Worm (Caenorhabditis elegans) whole organism, L2 larva: ENCODE measurements around the gene F45E4.6.
"Not testable (repeated sequence)": the region's sequence is repeated elsewhere in the genome, so short reads cannot be mapped to it uniquely, and the experiment has no call there.

Source experiments
- C34F6.9 ChIP-seq: fragments of 150-350 bp; optimal IDR thresholded peaks from 2 replicates; lab custom pipeline; 2014; ENCODE audit warnings: missing biosample characterization, missing genetic modification characterization
- F13H6.1 ChIP-seq: sonication (generic microtip); optimal IDR thresholded peaks from 2 replicates; lab custom pipeline; 2016; ENCODE audit warnings: missing genetic modification characterization, missing compliant biosample characterization
- R02D3.7 ChIP-seq: fragments of 150-350 bp; optimal IDR thresholded peaks from 2 replicates; lab custom pipeline; 2014; ENCODE audit warnings: missing biosample characterization, missing genetic modification characterization
- alr-1 ChIP-seq: fragments of 150-350 bp; optimal IDR thresholded peaks from 2 replicates; lab custom pipeline; 2014; ENCODE audit warnings: missing biosample characterization, missing genetic modification characterization
- aly-2 ChIP-seq: fragments of 150-350 bp; optimal IDR thresholded peaks from 2 replicates; lab custom pipeline; 2014; ENCODE audit warnings: missing biosample characterization, missing genetic modification characterization
- ama-1 ChIP-seq: fragments of 150-350 bp; optimal IDR thresholded peaks from 2 replicates; lab custom pipeline; 2018; ENCODE audit warnings: inconsistent platforms
- blmp-1 ChIP-seq: sonication (generic microtip); optimal IDR thresholded peaks from 2 replicates; lab custom pipeline; 2017; ENCODE audit warnings: missing genetic modification characterization, mild to moderate bottlenecking, missing compliant biosample characterization, antibody characterized with exemption, moderate library complexity; ENCODE audit not compliant: insufficient read depth
- ceh-16 ChIP-seq: fragments of 150-350 bp; optimal IDR thresholded peaks from 2 replicates; lab custom pipeline; 2014; ENCODE audit warnings: missing biosample characterization, missing genetic modification characterization
- ceh-82 ChIP-seq: fragments of 150-350 bp; optimal IDR thresholded peaks from 2 replicates; lab custom pipeline; 2014; ENCODE audit warnings: missing biosample characterization, missing genetic modification characterization
- crh-2 ChIP-seq: sonication (generic microtip); optimal IDR thresholded peaks from 2 replicates; lab custom pipeline; 2017; ENCODE audit warnings: missing biosample characterization, missing genetic modification characterization
- dmd-4 ChIP-seq: sonication (generic microtip); optimal IDR thresholded peaks from 2 replicates; lab custom pipeline; 2017; ENCODE audit warnings: missing biosample characterization, missing genetic modification characterization
- egl-27 ChIP-seq: sonication (generic microtip); optimal IDR thresholded peaks from 3 replicates; lab custom pipeline; 2017; ENCODE audit warnings: missing biosample characterization, missing genetic modification reagents, missing genetic modification characterization
- elt-1 ChIP-seq: fragments of 150-350 bp; optimal IDR thresholded peaks from 2 replicates; lab custom pipeline; 2014; ENCODE audit warnings: missing biosample characterization, missing genetic modification characterization
- fos-1 ChIP-seq: fragments of 150-350 bp; optimal IDR thresholded peaks from 2 replicates; lab custom pipeline; 2014; ENCODE audit warnings: missing biosample characterization, missing genetic modification characterization
- gmeb-1 ChIP-seq: fragments of 150-350 bp; optimal IDR thresholded peaks from 2 replicates; lab custom pipeline; 2014; ENCODE audit warnings: missing biosample characterization, missing genetic modification characterization
- lin-11 ChIP-seq: fragments of 150-350 bp; sonication (generic microtip); optimal IDR thresholded peaks from 2 replicates; lab custom pipeline; 2014; ENCODE audit warnings: missing biosample characterization, missing genetic modification characterization, inconsistent platforms, mixed read lengths
- lin-13 ChIP-seq: fragments of 150-350 bp; optimal IDR thresholded peaks from 2 replicates; lab custom pipeline; 2014; ENCODE audit warnings: missing biosample characterization, missing genetic modification reagents, missing genetic modification characterization
- lsy-2 ChIP-seq, 2 experiments: fragments of 150-350 bp in 1 of 2; sonication (generic microtip) in 1 of 2; optimal IDR thresholded peaks; 2 replicates each; lab custom pipeline; 2014 to 2017; ENCODE audit warnings: missing biosample characterization in 2 of 2, missing genetic modification characterization in 2 of 2
- mab-5 ChIP-seq: fragments of 150-350 bp; optimal IDR thresholded peaks from 2 replicates; lab custom pipeline; 2014; ENCODE audit warnings: missing biosample characterization, missing genetic modification characterization
- mbf-1 ChIP-seq: sonication (generic microtip); optimal IDR thresholded peaks from 2 replicates; lab custom pipeline; 2017; ENCODE audit warnings: missing biosample characterization, missing genetic modification characterization
- nhr-12 ChIP-seq: fragments of 150-350 bp; optimal IDR thresholded peaks from 2 replicates; lab custom pipeline; 2014; ENCODE audit warnings: missing biosample characterization, missing genetic modification characterization
- nhr-129 ChIP-seq: fragments of 150-350 bp; optimal IDR thresholded peaks from 2 replicates; lab custom pipeline; 2014; ENCODE audit warnings: missing biosample characterization, missing genetic modification characterization
- nhr-21 ChIP-seq: fragments of 150-350 bp; optimal IDR thresholded peaks from 2 replicates; lab custom pipeline; 2014; ENCODE audit warnings: missing biosample characterization, missing genetic modification characterization
- nhr-237 ChIP-seq: fragments of 150-350 bp; optimal IDR thresholded peaks from 2 replicates; lab custom pipeline; 2014; ENCODE audit warnings: missing biosample characterization, missing genetic modification characterization
- nhr-25 ChIP-seq: fragments of 150-350 bp; sonication (generic microtip); optimal IDR thresholded peaks from 3 replicates; lab custom pipeline; 2014; ENCODE audit warnings: missing biosample characterization, missing genetic modification characterization
- nhr-77 ChIP-seq: fragments of 150-350 bp; optimal IDR thresholded peaks from 2 replicates; lab custom pipeline; 2014; ENCODE audit warnings: missing biosample characterization, missing genetic modification characterization
- sem-4 ChIP-seq: fragments of 150-350 bp; optimal IDR thresholded peaks from 2 replicates; lab custom pipeline; 2014; ENCODE audit warnings: missing biosample characterization, missing genetic modification reagents, missing genetic modification characterization
- skn-1 ChIP-seq: sonication (generic microtip); optimal IDR thresholded peaks from 2 replicates; lab custom pipeline; 2017; ENCODE audit warnings: missing biosample characterization, missing genetic modification characterization
- sma-9 ChIP-seq, 2 experiments: fragments of 150-350 bp in 1 of 2; sonication (generic microtip) in 1 of 2; optimal IDR thresholded peaks; 2 replicates each; lab custom pipeline; 2014 to 2016; ENCODE audit warnings: missing genetic modification characterization in 2 of 2, mild to moderate bottlenecking in 1 of 2, missing biosample characterization in 1 of 2, missing compliant biosample characterization in 1 of 2, missing genetic modification reagents in 1 of 2, moderate library complexity in 1 of 2
- snpc-4 ChIP-seq: fragments of 150-350 bp; optimal IDR thresholded peaks from 2 replicates; lab custom pipeline; 2014; ENCODE audit warnings: missing biosample characterization, missing genetic modification characterization
- unc-39 ChIP-seq: fragments of 150-350 bp; optimal IDR thresholded peaks from 2 replicates; lab custom pipeline; 2014; ENCODE audit warnings: missing biosample characterization, missing genetic modification characterization
- unc-62 ChIP-seq: fragments of 150-350 bp; optimal IDR thresholded peaks from 2 replicates; lab custom pipeline; 2014; ENCODE audit warnings: missing biosample characterization, missing genetic modification reagents, missing genetic modification characterization
- zag-1 ChIP-seq: fragments of 150-350 bp; optimal IDR thresholded peaks from 2 replicates; lab custom pipeline; 2014; ENCODE audit warnings: missing biosample characterization, missing genetic modification characterization
- ztf-1 ChIP-seq: fragments of 200-800 bp; sonication (Bioruptor generic); conservative IDR thresholded peaks from 2 replicates; pipeline ENCODE4 v1.3.6; 2022; ENCODE audit warnings: missing genetic modification characterization, missing compliant biosample characterization
- ztf-4 ChIP-seq: fragments of 150-350 bp; optimal IDR thresholded peaks from 2 replicates; lab custom pipeline; 2014; ENCODE audit warnings: missing biosample characterization, missing genetic modification characterization

F45E4.6 gene

ce11 chrIV:7646861-7647260, 14.5 kb upstream of the F45E4.6 start:
- no peak for TF ChIP-seq ceh-82 (tag; lab: Kevin White, UChicago)
- no peak for TF ChIP-seq lsy-2 (tag; optimal IDR thresholded peaks at IDR 0.05; lab: Kevin White, UChicago)
- TF ChIP-seq mab-5 (tag; lab: Kevin White, UChicago), result no peak
- no peak for TF ChIP-seq C34F6.9
- TF ChIP-seq unc-39 (tag; lab: Kevin White, UChicago), result no peak
- TF ChIP-seq crh-2 (tag; lab: Kevin White, UChicago), result no peak
- TF ChIP-seq fos-1 (tag; lab: Kevin White, UChicago), result no peak
- TF ChIP-seq nhr-21 (tag; lab: Kevin White, UChicago), result no peak
- no peak for TF ChIP-seq lin-11 (tag; lab: Kevin White, UChicago)
- no peak for TF ChIP-seq mbf-1 (tag; lab: Kevin White, UChicago)
- no peak for TF ChIP-seq skn-1
- TF ChIP-seq snpc-4 (tag; lab: Kevin White, UChicago), result no peak
- TF ChIP-seq R02D3.7, result no peak
- TF ChIP-seq unc-62 (GFP tag; lab: Kevin White, UChicago), result no peak
- no peak for TF ChIP-seq ztf-4
- no peak for TF ChIP-seq nhr-129

ce11 chrIV:7646119-7646518, 13.8 kb upstream of the F45E4.6 start, which contains the start of gene hmg-5:
Gene hmg-5, minus strand, starts transcription at chrIV:7646219.
- no peak for TF ChIP-seq ztf-1 (GFP tag; lab: Robert Waterston, UW)
- TF ChIP-seq sem-4 (tag; lab: Kevin White, UChicago), result no peak
- TF ChIP-seq nhr-21 (tag; lab: Kevin White, UChicago), result no peak
- TF ChIP-seq unc-62 (GFP tag; lab: Kevin White, UChicago), result no peak
- no peak for TF ChIP-seq elt-1 (tag; lab: Kevin White, UChicago)
- no peak for TF ChIP-seq nhr-77 (tag; lab: Kevin White, UChicago)
- no peak for TF ChIP-seq ama-1 (lab: Kevin White, UChicago)
- no peak for TF ChIP-seq ztf-4
- no peak for TF ChIP-seq ceh-16 (tag; lab: Kevin White, UChicago)
- no peak for TF ChIP-seq crh-2 (tag; lab: Kevin White, UChicago)
- no peak for TF ChIP-seq aly-2

ce11 chrIV:7642971-7643370, 10.6 kb upstream of the F45E4.6 start, which contains the start of gene nlp-20:
Gene nlp-20, minus strand, starts transcription at chrIV:7643071.
- TF ChIP-seq gmeb-1 (no peak), sem-4 (tag; lab: Kevin White, UChicago) (peak; percentile 71)

- TF ChIP-seq nhr-21 (tag; lab: Kevin White, UChicago) (no peak), blmp-1 (tag; lab: Kevin White, UChicago) (no peak), lin-13 (GFP tag; lab: Kevin White, UChicago) (no peak), alr-1 (tag; lab: Kevin White, UChicago) (no peak), sem-4 (tag; lab: Kevin White, UChicago) (no peak), F13H6.1 (tag; lab: Kevin White, UChicago) (no peak), R02D3.7 (no peak), gmeb-1 (no peak), ama-1 (lab: Kevin White, UChicago) (no peak), ceh-16 (tag; lab: Kevin White, UChicago) (no peak), crh-2 (tag; lab: Kevin White, UChicago) (no peak), ztf-4 (no peak), ztf-1 (GFP tag; lab: Robert Waterston, UW) (no peak), zag-1 (tag; lab: Kevin White, UChicago) (no peak), sma-9 (GFP tag; optimal IDR thresholded peaks at IDR 0.05; lab: Kevin White, UChicago) (no peak), sma-9 (tag; optimal IDR thresholded peaks at IDR 0.05; lab: Kevin White, UChicago) (no peak), nhr-12 (no peak), nhr-77 (tag; lab: Kevin White, UChicago) (no peak), nhr-237 (tag; lab: Kevin White, UChicago) (no peak)
Observed at ce11 chrIV:7641758-7642157, 9.4 kb upstream of the F45E4.6 start, which contains the start of gene nep-16. Gene nep-16, minus strand, starts transcription at chrIV:7641858.

- not testable (repeated sequence) for TF ChIP-seq nhr-25 (tag; lab: Kevin White, UChicago); egl-27; dmd-4 (tag; lab: Kevin White, UChicago)
Observed at ce11 chrIV:7634578-7634977, 2.2 kb upstream of the F45E4.6 start, which contains the start of gene warf-1. Gene warf-1, plus strand, starts transcription at chrIV:7634786.
